Worm (Caenorhabditis elegans) whole organism, midembryonic: ENCODE results near the gene lem-4.

Experiments
- T22C8.4 ChIP-seq: fragments of 200-800 bp; sonication (Bioruptor generic); IDR thresholded peaks from 2 replicates; pipeline ENCODE4 v1.3.6; 2022; ENCODE audit warnings: missing genetic modification characterization, missing compliant biosample characterization
- flt-1 ChIP-seq: fragments of 200-800 bp; sonication (Bioruptor generic); IDR thresholded peaks from 2 replicates; pipeline ENCODE4 v1.3.6; 2022; ENCODE audit warnings: missing genetic modification characterization, missing compliant biosample characterization

ce11 chrIV:831796-832486 lies 22.6 kb downstream of the lem-4 start, which contains the start of the genes madf-1 and Y55F3BR.10:
- TF ChIP-seq flt-1 (GFP tag; lab: Robert Waterston, UW) (no peak), T22C8.4 (GFP tag; lab: Robert Waterston, UW) (no peak)
